Worm (Caenorhabditis elegans) whole organism, L3 larva: ENCODE data around the gene nasp-2.

ENCODE experiments used
- R02D3.7 ChIP-seq: fragments of 150-350 bp; optimal IDR thresholded peaks from 2 replicates; lab custom pipeline; 2014; ENCODE audit warnings: missing biosample characterization, missing genetic modification characterization
- ZK546.5 ChIP-seq: sonication (generic microtip); optimal IDR thresholded peaks from 2 replicates; lab custom pipeline; 2017; ENCODE audit warnings: missing biosample characterization, missing genetic modification characterization
- aly-2 ChIP-seq: fragments of 150-350 bp; optimal IDR thresholded peaks from 2 replicates; lab custom pipeline; 2014; ENCODE audit warnings: missing biosample characterization, missing genetic modification characterization
- ama-1 ChIP-seq: fragments of 150-350 bp; optimal IDR thresholded peaks from 2 replicates; lab custom pipeline; 2018
- ceh-16 ChIP-seq: sonication (generic microtip); optimal IDR thresholded peaks from 2 replicates; lab custom pipeline; 2017; ENCODE audit warnings: missing biosample characterization, missing genetic modification characterization
- ceh-28 ChIP-seq: fragments of 150-350 bp; optimal IDR thresholded peaks from 2 replicates; lab custom pipeline; 2014; ENCODE audit warnings: missing biosample characterization, missing genetic modification reagents, missing genetic modification characterization
- ceh-82 ChIP-seq: fragments of 150-350 bp; optimal IDR thresholded peaks from 2 replicates; lab custom pipeline; 2014; ENCODE audit warnings: missing biosample characterization, missing genetic modification characterization
- ceh-9 ChIP-seq: sonication (generic microtip); optimal IDR thresholded peaks from 2 replicates; lab custom pipeline; 2018; ENCODE audit warnings: missing biosample characterization, missing genetic modification characterization
- daf-12 ChIP-seq: fragments of 150-350 bp; optimal IDR thresholded peaks from 2 replicates; lab custom pipeline; 2014; ENCODE audit warnings: missing biosample characterization, missing genetic modification reagents, missing genetic modification characterization
- egl-27 ChIP-seq: sonication (generic microtip); optimal IDR thresholded peaks from 4 replicates; lab custom pipeline; 2017; ENCODE audit warnings: missing biosample characterization, missing genetic modification reagents, missing genetic modification characterization
- egl-5 ChIP-seq: fragments of 150-350 bp; optimal IDR thresholded peaks from 2 replicates; lab custom pipeline; 2017; ENCODE audit warnings: missing biosample characterization, missing genetic modification reagents, missing genetic modification characterization, inconsistent platforms
- elt-1 ChIP-seq: fragments of 150-350 bp; optimal IDR thresholded peaks from 2 replicates; lab custom pipeline; 2014; ENCODE audit warnings: missing biosample characterization, missing genetic modification characterization
- elt-2 ChIP-seq: sonication (generic microtip); optimal IDR thresholded peaks from 2 replicates; lab custom pipeline; 2016; ENCODE audit warnings: missing genetic modification reagents, mild to moderate bottlenecking, missing genetic modification characterization, missing compliant biosample characterization
- fkh-10 ChIP-seq: sonication (generic microtip); optimal IDR thresholded peaks from 2 replicates; lab custom pipeline; 2017; ENCODE audit warnings: missing biosample characterization, missing genetic modification reagents, missing genetic modification characterization
- fkh-2 ChIP-seq: fragments of 150-350 bp; optimal IDR thresholded peaks from 2 replicates; lab custom pipeline; 2014; ENCODE audit warnings: missing biosample characterization, missing genetic modification reagents, missing genetic modification characterization
- fos-1 ChIP-seq: fragments of 150-350 bp; optimal IDR thresholded peaks from 2 replicates; lab custom pipeline; 2014; ENCODE audit warnings: missing biosample characterization, missing genetic modification characterization
- hmg-11 ChIP-seq: sonication (generic microtip); optimal IDR thresholded peaks from 2 replicates; lab custom pipeline; 2016; ENCODE audit warnings: missing genetic modification characterization, missing compliant biosample characterization
- jun-1 ChIP-seq: fragments of 150-350 bp; optimal IDR thresholded peaks from 2 replicates; lab custom pipeline; 2014; ENCODE audit warnings: missing biosample characterization, missing genetic modification reagents, missing genetic modification characterization
- lin-15B ChIP-seq: fragments of 150-350 bp; optimal IDR thresholded peaks from 2 replicates; lab custom pipeline; 2014; ENCODE audit warnings: missing biosample characterization, missing genetic modification characterization
- mml-1 ChIP-seq: fragments of 150-350 bp; sonication (generic microtip); optimal IDR thresholded peaks from 3 replicates; lab custom pipeline; 2014; ENCODE audit warnings: missing biosample characterization, missing genetic modification characterization
- nfya-1 ChIP-seq: sonication (generic microtip); optimal IDR thresholded peaks from 2 replicates; lab custom pipeline; 2017; ENCODE audit warnings: missing genetic modification characterization, mild to moderate bottlenecking, missing compliant biosample characterization, antibody characterized with exemption, moderate library complexity; ENCODE audit not compliant: insufficient read depth
- nhr-11 ChIP-seq: fragments of 150-350 bp; optimal IDR thresholded peaks from 2 replicates; lab custom pipeline; 2014; ENCODE audit warnings: missing biosample characterization, missing genetic modification characterization
- nhr-12 ChIP-seq: fragments of 150-350 bp; optimal IDR thresholded peaks from 2 replicates; lab custom pipeline; 2014; ENCODE audit warnings: missing biosample characterization, missing genetic modification characterization
- nhr-23 ChIP-seq: fragments of 150-350 bp; optimal IDR thresholded peaks from 2 replicates; lab custom pipeline; 2014; ENCODE audit warnings: missing biosample characterization, missing genetic modification reagents, missing genetic modification characterization
- nhr-25 ChIP-seq: sonication (generic microtip); optimal IDR thresholded peaks from 2 replicates; lab custom pipeline; 2017; ENCODE audit warnings: missing biosample characterization, missing genetic modification characterization
- nhr-28 ChIP-seq: fragments of 150-350 bp; optimal IDR thresholded peaks from 2 replicates; lab custom pipeline; 2014; ENCODE audit warnings: missing biosample characterization, missing genetic modification characterization
- nhr-43 ChIP-seq: sonication (generic microtip); optimal IDR thresholded peaks from 2 replicates; lab custom pipeline; 2016; ENCODE audit warnings: mild to moderate bottlenecking, missing genetic modification characterization, missing compliant biosample characterization; ENCODE audit not compliant: poor library complexity, severe bottlenecking
- nhr-76 ChIP-seq: fragments of 150-350 bp; sonication (generic microtip); optimal IDR thresholded peaks from 5 replicates; lab custom pipeline; 2014; ENCODE audit warnings: missing biosample characterization, missing genetic modification characterization
- pha-4 ChIP-seq: fragments of 150-350 bp; optimal IDR thresholded peaks from 2 replicates; lab custom pipeline; 2014; ENCODE audit warnings: missing biosample characterization, missing genetic modification reagents, missing genetic modification characterization
- pqm-1 ChIP-seq: fragments of 150-350 bp; optimal IDR thresholded peaks from 2 replicates; lab custom pipeline; 2017; ENCODE audit warnings: missing biosample characterization, missing genetic modification characterization, inconsistent platforms
- sea-2 ChIP-seq: fragments of 150-350 bp; sonication (generic microtip); optimal IDR thresholded peaks from 4 replicates; lab custom pipeline; 2014; ENCODE audit warnings: missing biosample characterization, missing genetic modification reagents, missing genetic modification characterization
- skn-1 ChIP-seq: fragments of 150-350 bp; optimal IDR thresholded peaks from 2 replicates; lab custom pipeline; 2014; ENCODE audit warnings: missing biosample characterization, missing genetic modification characterization
- snpc-4 ChIP-seq: fragments of 150-350 bp; optimal IDR thresholded peaks from 2 replicates; lab custom pipeline; 2014; ENCODE audit warnings: missing biosample characterization, missing genetic modification characterization
- tbx-2 ChIP-seq: sonication (generic microtip); optimal IDR thresholded peaks from 2 replicates; lab custom pipeline; 2016; ENCODE audit warnings: mild to moderate bottlenecking, missing genetic modification characterization, missing compliant biosample characterization
- unc-39 ChIP-seq: sonication (generic microtip); optimal IDR thresholded peaks from 4 replicates; lab custom pipeline; 2017; ENCODE audit warnings: missing biosample characterization, missing genetic modification characterization
- unc-62 ChIP-seq: fragments of 150-350 bp; sonication (generic microtip); optimal IDR thresholded peaks from 4 replicates; lab custom pipeline; 2014; ENCODE audit warnings: missing biosample characterization, missing genetic modification reagents, missing genetic modification characterization
- ztf-11 ChIP-seq: fragments of 150-350 bp; optimal IDR thresholded peaks from 2 replicates; lab custom pipeline; 2014; ENCODE audit warnings: missing biosample characterization, missing genetic modification characterization
- ztf-4 ChIP-seq: fragments of 150-350 bp; optimal IDR thresholded peaks from 2 replicates; lab custom pipeline; 2014; ENCODE audit warnings: missing biosample characterization, missing genetic modification characterization

nasp-2 gene

ce11 chrV:13338037-13338436, 26.0 kb upstream of the nasp-2 start:
- no peak for TF ChIP-seq ceh-9 (tag; lab: Kevin White, UChicago)
- no peak for TF ChIP-seq ceh-28 (tag; lab: Kevin White, UChicago)
- TF ChIP-seq nhr-12 (tag; lab: Kevin White, UChicago), result no peak
- TF ChIP-seq R02D3.7 (tag; lab: Kevin White, UChicago), result no peak
- TF ChIP-seq nfya-1, result no peak
- TF ChIP-seq pqm-1 (tag; lab: Kevin White, UChicago), result no peak
- TF ChIP-seq tbx-2 (tag; lab: Kevin White, UChicago), result no peak
- no peak for TF ChIP-seq skn-1 (tag; lab: Kevin White, UChicago)
- no peak for TF ChIP-seq nhr-76 (tag; lab: Kevin White, UChicago)

ce11 chrV:13335883-13336419, 23.9 kb upstream of the nasp-2 start, which contains the start of gene C50B6.9:
Gene C50B6.9, plus strand, starts transcription at chrV:13336369.
- TF ChIP-seq nfya-1 (no peak), fkh-2 (no peak), nhr-25 (tag; lab: Kevin White, UChicago) (no peak), hmg-11 (tag; lab: Kevin White, UChicago) (no peak), elt-1 (tag; lab: Kevin White, UChicago) (no peak), nhr-28 (tag; lab: Kevin White, UChicago) (no peak), ztf-11 (tag; lab: Kevin White, UChicago) (no peak)
- TF ChIP-seq, all 47 proteins: peak for 0

ce11 chrV:13334447-13334846, 22.4 kb upstream of the nasp-2 start:
- TF ChIP-seq nhr-25 (tag; lab: Kevin White, UChicago), result no peak
- TF ChIP-seq egl-27 (tag; lab: Kevin White, UChicago), result no peak
- TF ChIP-seq egl-5, result no peak
- no peak for TF ChIP-seq daf-12 (tag; lab: Kevin White, UChicago)
- TF ChIP-seq nhr-12 (tag; lab: Kevin White, UChicago), result no peak
- TF ChIP-seq ZK546.5, result no peak
- no peak for TF ChIP-seq unc-62
- TF ChIP-seq R02D3.7 (tag; lab: Kevin White, UChicago), result no peak
- no peak for TF ChIP-seq sea-2
- no peak for TF ChIP-seq nhr-11 (tag; lab: Kevin White, UChicago)
- TF ChIP-seq unc-39 (tag; lab: Kevin White, UChicago), result no peak
- TF ChIP-seq pha-4 (tag; lab: Kevin White, UChicago), result no peak
- TF ChIP-seq nhr-23, result no peak
- TF ChIP-seq tbx-2 (tag; lab: Kevin White, UChicago), result no peak
- TF ChIP-seq ztf-4 (tag; lab: Kevin White, UChicago), result no peak
- TF ChIP-seq ceh-28 (tag; lab: Kevin White, UChicago), result no peak
- TF ChIP-seq elt-1 (tag; lab: Kevin White, UChicago), result no peak
- TF ChIP-seq fkh-10 (GFP tag; lab: Kevin White, UChicago), result no peak
- no peak for TF ChIP-seq ceh-82

DNA sequence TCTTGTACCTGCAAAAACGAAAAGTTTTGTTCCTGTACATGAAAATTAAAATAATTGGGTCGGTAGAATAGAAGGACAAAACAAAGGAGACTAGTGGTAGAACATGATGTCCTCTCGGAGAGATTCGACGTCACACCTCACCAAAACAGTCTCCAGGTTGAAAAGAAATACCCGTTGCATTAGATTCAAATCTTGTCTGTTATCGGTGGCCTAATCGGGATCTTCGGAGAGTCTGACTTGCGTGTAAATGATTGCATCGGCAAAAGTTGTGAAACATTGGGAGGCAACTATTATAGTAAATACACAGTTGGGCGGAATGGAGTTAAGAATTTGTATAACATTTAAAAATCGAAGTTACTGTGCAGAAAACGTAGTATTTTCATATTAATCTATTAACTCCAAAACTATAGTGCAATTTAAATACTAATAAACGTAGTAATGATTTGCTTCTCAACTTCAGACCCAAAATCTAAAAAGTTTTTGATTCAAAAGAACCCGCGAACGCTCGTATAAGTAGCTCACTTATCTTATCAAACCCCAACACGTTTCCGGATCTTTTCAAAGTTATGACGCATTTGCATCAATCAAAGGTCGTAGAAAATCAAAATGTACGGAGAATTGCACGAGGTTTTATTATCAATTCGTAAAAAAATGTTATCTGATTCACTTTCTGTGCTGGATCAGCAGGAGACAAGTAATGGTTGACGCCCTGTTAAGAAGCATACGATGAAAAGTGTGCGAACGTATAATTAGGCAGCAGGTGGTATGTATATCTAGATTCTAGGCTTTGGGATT, 21.5 kb upstream of the nasp-2 start, which contains the start of gene nhr-168:
Gene nhr-168, minus strand, starts transcription at position 486 of the 795 bp plus-strand sequence.
- TF ChIP-seq nhr-25 (tag; lab: Kevin White, UChicago) (peak; percentile 28), elt-1 (tag; lab: Kevin White, UChicago) (peak; percentile 96), elt-2 (tag; lab: Kevin White, UChicago) (peak; percentile 77), jun-1 (peak; percentile 34), nhr-23 (peak; percentile 52), pqm-1 (tag; lab: Kevin White, UChicago) (peak; percentile 68), aly-2 (tag; lab: Kevin White, UChicago) (no peak), hmg-11 (tag; lab: Kevin White, UChicago) (no peak)

- TF ChIP-seq pqm-1 (tag; lab: Kevin White, UChicago), result no peak
- TF ChIP-seq nhr-43 (tag; lab: Kevin White, UChicago), result no peak
- TF ChIP-seq sea-2, result no peak
- TF ChIP-seq unc-62, result no peak
- TF ChIP-seq mml-1 (tag; lab: Kevin White, UChicago), result no peak
- TF ChIP-seq nhr-23, result no peak
- TF ChIP-seq ama-1 (lab: Kevin White, UChicago), result no peak
- no peak for TF ChIP-seq lin-15B (tag; lab: Kevin White, UChicago)
- no peak for TF ChIP-seq elt-2 (tag; lab: Kevin White, UChicago)
- TF ChIP-seq fos-1 (tag; lab: Kevin White, UChicago), result no peak
- no peak for TF ChIP-seq egl-27 (tag; lab: Kevin White, UChicago)
- TF ChIP-seq ceh-16 (tag; lab: Kevin White, UChicago), result no peak
- TF ChIP-seq snpc-4, result no peak
- TF ChIP-seq, all 47 proteins: peak for 0
Measured at ce11 chrV:13330919-13331318, 18.9 kb upstream of the nasp-2 start, which contains the start of gene nhr-129. Gene nhr-129, minus strand, starts transcription at chrV:13331019.
